Worm (Caenorhabditis elegans) whole organism, L1 larva: ENCODE results near the gene Y37D8A.16.

Experiments used
- F16B12.6 ChIP-seq: fragments of 150-350 bp; optimal IDR thresholded peaks from 2 replicates; lab custom pipeline; 2014; ENCODE audit warnings: missing biosample characterization, missing genetic modification characterization
- aha-1 ChIP-seq: fragments of 150-350 bp; optimal IDR thresholded peaks from 2 replicates; lab custom pipeline; 2014; ENCODE audit warnings: missing biosample characterization, missing genetic modification characterization
- ama-1 ChIP-seq: fragments of 150-350 bp; optimal IDR thresholded peaks from 2 replicates; lab custom pipeline; 2014
- ceh-63 ChIP-seq: fragments of 200-800 bp; sonication (Bioruptor generic); optimal IDR thresholded peaks from 2 replicates; lab custom pipeline; 2018; ENCODE audit warnings: mild to moderate bottlenecking, missing genetic modification characterization, missing compliant biosample characterization
- ces-1 ChIP-seq: fragments of 150-350 bp; optimal IDR thresholded peaks from 2 replicates; lab custom pipeline; 2014; ENCODE audit warnings: missing biosample characterization, missing genetic modification reagents, missing genetic modification characterization
- elt-2 ChIP-seq: sonication (generic microtip); optimal IDR thresholded peaks from 2 replicates; lab custom pipeline; 2016; ENCODE audit warnings: missing genetic modification characterization, mild to moderate bottlenecking, inconsistent platforms, missing compliant biosample characterization, missing genetic modification reagents
- fkh-10 ChIP-seq: sonication (generic microtip); optimal IDR thresholded peaks from 2 replicates; lab custom pipeline; 2017; ENCODE audit warnings: missing biosample characterization, missing genetic modification reagents, missing genetic modification characterization
- lsy-2 ChIP-seq, 2 experiments: fragments of 150-350 bp; optimal IDR thresholded peaks; 2 replicates each; lab custom pipeline; 2014; ENCODE audit warnings: missing biosample characterization in 2 of 2, missing genetic modification characterization in 2 of 2
- nhr-77 ChIP-seq: fragments of 150-350 bp; optimal IDR thresholded peaks from 2 replicates; lab custom pipeline; 2014; ENCODE audit warnings: missing biosample characterization, missing genetic modification characterization
- snu-23 ChIP-seq: sonication (generic microtip); optimal IDR thresholded peaks from 2 replicates; lab custom pipeline; 2016; ENCODE audit warnings: missing genetic modification characterization, missing compliant biosample characterization
- sox-4 ChIP-seq: sonication (generic microtip); optimal IDR thresholded peaks from 2 replicates; lab custom pipeline; 2016; ENCODE audit warnings: missing genetic modification characterization, missing compliant biosample characterization
- unc-62 ChIP-seq: fragments of 150-350 bp; optimal IDR thresholded peaks from 2 replicates; lab custom pipeline; 2014; ENCODE audit warnings: missing biosample characterization, missing genetic modification reagents, missing genetic modification characterization
- zag-1 ChIP-seq: fragments of 150-350 bp; optimal IDR thresholded peaks from 2 replicates; lab custom pipeline; 2014; ENCODE audit warnings: missing biosample characterization, missing genetic modification characterization
- ztf-11 ChIP-seq, 2 experiments: sonication (generic microtip); optimal IDR thresholded peaks; 2 replicates each; lab custom pipeline; 2016 to 2017; ENCODE audit warnings: missing genetic modification characterization in 2 of 2, missing biosample characterization in 1 of 2, missing compliant biosample characterization in 1 of 2

ce11 chrIII:12874606-12875066 is 43.8 kb downstream of the Y37D8A.16 start, which contains the start of the genes mrg-1 and spcs-2:
- TF ChIP-seq unc-62 (GFP tag; lab: Kevin White, UChicago) (no peak), fkh-10 (GFP tag; lab: Kevin White, UChicago) (peak; percentile 64), elt-2 (tag; lab: Kevin White, UChicago) (peak; percentile 61), ama-1 (lab: Kevin White, UChicago) (no peak), nhr-77 (tag; lab: Kevin White, UChicago) (peak; percentile 73), ces-1 (GFP tag; lab: Kevin White, UChicago) (no peak), ztf-11 (tag; optimal IDR thresholded peaks at IDR 0.05; lab: Kevin White, UChicago) (peak in 1 of 2 experiments; percentile 92), lsy-2 (tag; optimal IDR thresholded peaks at IDR 0.05; lab: Kevin White, UChicago) (peak; percentile 91 to 93), sox-4 (tag; lab: Kevin White, UChicago) (peak; percentile 78), snu-23 (peak; percentile 95), F16B12.6 (tag; lab: Kevin White, UChicago) (peak; percentile 99), aha-1 (tag; lab: Kevin White, UChicago) (peak; percentile 26), zag-1 (tag; lab: Kevin White, UChicago) (peak; percentile 33), ceh-63 (no peak)
